Worm (Caenorhabditis elegans) whole organism, L1 larva: ENCODE results near the gene ger-1.

ENCODE experiments used
- F16B12.6 ChIP-seq: fragments of 150-350 bp; optimal IDR thresholded peaks from 2 replicates; lab custom pipeline; 2014; ENCODE audit warnings: missing biosample characterization, missing genetic modification characterization
- Y116A8C.19 ChIP-seq: sonication (generic microtip); optimal IDR thresholded peaks from 2 replicates; lab custom pipeline; 2016; ENCODE audit warnings: missing compliant biosample characterization, missing genetic modification characterization, borderline replicate concordance
- aly-2 ChIP-seq: fragments of 150-350 bp; optimal IDR thresholded peaks from 2 replicates; lab custom pipeline; 2014; ENCODE audit warnings: missing biosample characterization, missing genetic modification characterization
- ceh-63 ChIP-seq: fragments of 200-800 bp; sonication (Bioruptor generic); optimal IDR thresholded peaks from 2 replicates; lab custom pipeline; 2018; ENCODE audit warnings: mild to moderate bottlenecking, missing genetic modification characterization, missing compliant biosample characterization
- ceh-8 ChIP-seq: fragments of 200-800 bp; sonication (Bioruptor generic); optimal IDR thresholded peaks from 2 replicates; lab custom pipeline; 2018; ENCODE audit warnings: mild to moderate bottlenecking, missing genetic modification characterization, moderate library complexity, missing compliant biosample characterization
- ceh-82 ChIP-seq, 3 experiments: fragments of 150-350 bp in 1 of 3; sonication (generic microtip) in 2 of 3; optimal IDR thresholded peaks; 2 replicates each; lab custom pipeline; 2014 to 2017; ENCODE audit warnings: missing biosample characterization in 3 of 3, missing genetic modification characterization in 3 of 3
- ceh-90 ChIP-seq: sonication (generic microtip); optimal IDR thresholded peaks from 2 replicates; lab custom pipeline; 2016; ENCODE audit warnings: missing genetic modification characterization, missing compliant biosample characterization
- efl-1 ChIP-seq, 4 experiments: fragments of 150-350 bp; optimal IDR thresholded peaks in 3 of 4; peaks in 1 of 4; 1 replicate in 1 of 4; 2 replicates in 3 of 4; lab custom pipeline; 2014; ENCODE audit warnings: missing biosample characterization in 2 of 4, missing genetic modification characterization in 2 of 4, missing genetic modification reagents in 2 of 4
- efl-3 ChIP-seq: fragments of 200-800 bp; sonication (Bioruptor generic); optimal IDR thresholded peaks from 2 replicates; lab custom pipeline; 2018; ENCODE audit warnings: mild to moderate bottlenecking, missing genetic modification characterization, missing compliant biosample characterization
- egl-13 ChIP-seq: sonication (generic microtip); optimal IDR thresholded peaks from 2 replicates; lab custom pipeline; 2016; ENCODE audit warnings: missing genotype, missing genetic modification reagents, missing genetic modification characterization, missing compliant biosample characterization
- egl-27 ChIP-seq, 2 experiments: fragments of 150-350 bp in 1 of 2; sonication (generic microtip); optimal IDR thresholded peaks; 3 replicates each; lab custom pipeline; 2017 to 2018; ENCODE audit warnings: missing biosample characterization in 2 of 2, missing genetic modification characterization in 2 of 2, missing genetic modification reagents in 2 of 2
- elt-3 ChIP-seq, 6 experiments: fragments of 150-350 bp in 1 of 6; sonication (generic microtip); optimal IDR thresholded peaks; 2 replicates each; lab custom pipeline; 2017 to 2018; ENCODE audit warnings: missing biosample characterization in 6 of 6, missing genetic modification characterization in 6 of 6, inconsistent platforms in 1 of 6
- ets-5 ChIP-seq: fragments of 200-800 bp; sonication (Bioruptor generic); IDR thresholded peaks from 2 replicates; pipeline ENCODE4 v1.3.6; 2022; ENCODE audit warnings: missing genetic modification characterization, missing compliant biosample characterization
- fkh-8 ChIP-seq: sonication (generic microtip); optimal IDR thresholded peaks from 2 replicates; lab custom pipeline; 2016; ENCODE audit warnings: mild to moderate bottlenecking, missing genetic modification characterization, missing compliant biosample characterization
- fos-1 ChIP-seq: fragments of 150-350 bp; optimal IDR thresholded peaks from 2 replicates; lab custom pipeline; 2014; ENCODE audit warnings: missing biosample characterization, missing genetic modification characterization
- hlh-17 ChIP-seq: fragments of 200-800 bp; sonication (Bioruptor generic); optimal IDR thresholded peaks from 2 replicates; lab custom pipeline; 2018; ENCODE audit warnings: missing genetic modification characterization, mild to moderate bottlenecking, missing compliant biosample characterization, moderate library complexity, borderline replicate concordance
- irx-1 ChIP-seq: sonication (generic microtip); optimal IDR thresholded peaks from 2 replicates; lab custom pipeline; 2016; ENCODE audit warnings: missing genetic modification characterization, missing compliant biosample characterization
- lin-13 ChIP-seq: fragments of 150-350 bp; optimal IDR thresholded peaks from 2 replicates; lab custom pipeline; 2014; ENCODE audit warnings: missing biosample characterization, missing genetic modification reagents, missing genetic modification characterization
- lin-14 ChIP-seq: fragments of 200-800 bp; sonication (Bioruptor generic); optimal IDR thresholded peaks from 2 replicates; lab custom pipeline; 2018; ENCODE audit warnings: mild to moderate bottlenecking, missing genetic modification characterization, moderate library complexity, missing compliant biosample characterization
- lin-15B ChIP-seq: fragments of 150-350 bp; sonication (generic microtip); optimal IDR thresholded peaks from 3 replicates; lab custom pipeline; 2014; ENCODE audit warnings: missing biosample characterization, missing genetic modification characterization
- lir-3 ChIP-seq: sonication (generic microtip); optimal IDR thresholded peaks from 2 replicates; lab custom pipeline; 2016; ENCODE audit warnings: mild to moderate bottlenecking, missing genetic modification characterization, moderate library complexity, missing compliant biosample characterization; ENCODE audit not compliant: poor library complexity
- lsy-2 ChIP-seq, 2 experiments: fragments of 150-350 bp; optimal IDR thresholded peaks; 2 replicates each; lab custom pipeline; 2014; ENCODE audit warnings: missing biosample characterization in 2 of 2, missing genetic modification characterization in 2 of 2
- mab-9 ChIP-seq: fragments of 200-800 bp; sonication (Bioruptor generic); IDR thresholded peaks from 2 replicates; pipeline ENCODE4 v1.3.6; 2022; ENCODE audit warnings: missing genetic modification reagents, missing genetic modification characterization, missing compliant biosample characterization
- mef-2 ChIP-seq: fragments of 150-350 bp; optimal IDR thresholded peaks from 2 replicates; lab custom pipeline; 2014; ENCODE audit warnings: missing biosample characterization, missing genetic modification characterization
- nhr-11 ChIP-seq: fragments of 150-350 bp; optimal IDR thresholded peaks from 2 replicates; lab custom pipeline; 2014; ENCODE audit warnings: missing biosample characterization, missing genetic modification characterization
- nhr-20 ChIP-seq: sonication (generic microtip); optimal IDR thresholded peaks from 2 replicates; lab custom pipeline; 2016; ENCODE audit warnings: mild to moderate bottlenecking, missing genetic modification characterization, missing compliant biosample characterization
- nhr-237 ChIP-seq: fragments of 150-350 bp; optimal IDR thresholded peaks from 2 replicates; lab custom pipeline; 2014; ENCODE audit warnings: missing biosample characterization, missing genetic modification characterization
- nhr-47 ChIP-seq: sonication (generic microtip); optimal IDR thresholded peaks from 2 replicates; lab custom pipeline; 2016; ENCODE audit warnings: mild to moderate bottlenecking, missing genetic modification characterization, moderate library complexity, missing compliant biosample characterization
- nhr-71 ChIP-seq: sonication (generic microtip); optimal IDR thresholded peaks from 2 replicates; lab custom pipeline; 2016; ENCODE audit warnings: mild to moderate bottlenecking, missing genetic modification characterization, moderate library complexity, missing compliant biosample characterization
- nhr-85 ChIP-seq: sonication (generic microtip); peaks from one replicate; lab custom pipeline; 2016; ENCODE audit warnings: missing genetic modification characterization, inconsistent platforms, missing compliant biosample characterization
- nhr-90 ChIP-seq: sonication (generic microtip); optimal IDR thresholded peaks from 2 replicates; lab custom pipeline; 2016; ENCODE audit warnings: mild to moderate bottlenecking, missing genetic modification characterization, missing compliant biosample characterization; ENCODE audit not compliant: poor library complexity
- rnt-1 ChIP-seq: sonication (generic microtip); optimal IDR thresholded peaks from 2 replicates; lab custom pipeline; 2016; ENCODE audit warnings: mild to moderate bottlenecking, missing genetic modification characterization, moderate library complexity, missing compliant biosample characterization
- skn-1 ChIP-seq: fragments of 150-350 bp; optimal IDR thresholded peaks from 2 replicates; lab custom pipeline; 2014; ENCODE audit warnings: missing biosample characterization, missing genetic modification characterization
- snu-23 ChIP-seq: sonication (generic microtip); optimal IDR thresholded peaks from 2 replicates; lab custom pipeline; 2016; ENCODE audit warnings: missing genetic modification characterization, missing compliant biosample characterization
- swsn-7 ChIP-seq: sonication (generic microtip); optimal IDR thresholded peaks from 2 replicates; lab custom pipeline; 2016; ENCODE audit warnings: missing genetic modification characterization, missing compliant biosample characterization
- tbx-2 ChIP-seq: sonication (generic microtip); optimal IDR thresholded peaks from 2 replicates; lab custom pipeline; 2016; ENCODE audit warnings: missing genetic modification characterization, missing compliant biosample characterization
- unc-130 ChIP-seq: fragments of 150-350 bp; optimal IDR thresholded peaks from 2 replicates; lab custom pipeline; 2017; ENCODE audit warnings: missing biosample characterization, missing genetic modification characterization, inconsistent platforms
- unc-30 ChIP-seq: sonication (generic microtip); optimal IDR thresholded peaks from 2 replicates; lab custom pipeline; 2017; ENCODE audit warnings: missing biosample characterization, missing genetic modification characterization
- unc-62 ChIP-seq: fragments of 150-350 bp; optimal IDR thresholded peaks from 2 replicates; lab custom pipeline; 2014; ENCODE audit warnings: missing biosample characterization, missing genetic modification reagents, missing genetic modification characterization
- unc-98 ChIP-seq: fragments of 200-800 bp; sonication (Bioruptor generic); IDR thresholded peaks from 2 replicates; pipeline ENCODE4 v1.3.6; 2022; ENCODE audit warnings: missing genetic modification characterization, missing compliant biosample characterization
- vab-15 ChIP-seq: sonication (generic microtip); optimal IDR thresholded peaks from 2 replicates; lab custom pipeline; 2017; ENCODE audit warnings: missing genotype, mild to moderate bottlenecking, missing genetic modification characterization, missing compliant biosample characterization
- ztf-11 ChIP-seq, 2 experiments: sonication (generic microtip); optimal IDR thresholded peaks; 2 replicates each; lab custom pipeline; 2016 to 2017; ENCODE audit warnings: missing genetic modification characterization in 2 of 2, missing biosample characterization in 1 of 2, missing compliant biosample characterization in 1 of 2

The ger-1 gene

ce11 chrIII:7068520-7069113, 1.3 kb upstream of the ger-1 start, which contains the start of the genes ubc-18 and R01H2.8 (continued):
- peak; percentile 32 for TF ChIP-seq swsn-7 (tag; lab: Kevin White, UChicago)
- peak; percentile 90 to 94 for TF ChIP-seq efl-1 (optimal IDR thresholded peaks at IDR 0.05; lab: Kevin White, UChicago)
- peak; percentile 93 to 99 for TF ChIP-seq efl-1 (GFP tag; optimal IDR thresholded peaks at IDR 0.05 in 1 of 2; lab: Kevin White, UChicago)
- peak; percentile 47 for TF ChIP-seq rnt-1 (tag; lab: Kevin White, UChicago)
- peak; percentile 34 for TF ChIP-seq fkh-8 (tag; lab: Kevin White, UChicago)
- TF ChIP-seq ceh-8 (GFP tag; lab: Kevin White, UChicago): no peak
- TF ChIP-seq F16B12.6 (tag; lab: Kevin White, UChicago): peak; percentile 88
- no peak for TF ChIP-seq efl-3
- peak; percentile 51 to 79 for TF ChIP-seq lsy-2 (tag; optimal IDR thresholded peaks at IDR 0.05; lab: Kevin White, UChicago)
- TF ChIP-seq skn-1 (tag; lab: Kevin White, UChicago): peak; percentile 75
- no peak for TF ChIP-seq mab-9 (GFP tag; lab: Robert Waterston, UW)
- no peak for TF ChIP-seq irx-1 (tag; lab: Kevin White, UChicago)
- no peak for TF ChIP-seq unc-98 (GFP tag; lab: Robert Waterston, UW)
- TF ChIP-seq vab-15 (tag; lab: Kevin White, UChicago): no peak
- peak; percentile 2 for TF ChIP-seq aly-2 (tag; lab: Kevin White, UChicago)
- peak; percentile 68 for TF ChIP-seq snu-23 (GFP tag; lab: Kevin White, UChicago)
- no peak for TF ChIP-seq ceh-90 (tag; lab: Kevin White, UChicago)
- TF ChIP-seq tbx-2: no peak
- no peak for TF ChIP-seq mef-2 (tag; lab: Kevin White, UChicago)
- TF ChIP-seq hlh-17 (GFP tag; lab: Kevin White, UChicago): no peak
- TF ChIP-seq lin-15B: no peak
- TF ChIP-seq nhr-47 (tag; lab: Kevin White, UChicago): peak; percentile 57
- TF ChIP-seq lir-3 (tag; lab: Kevin White, UChicago): peak; percentile 11
- TF ChIP-seq unc-30 (tag; lab: Kevin White, UChicago): no peak
- no peak for TF ChIP-seq fos-1 (tag; lab: Kevin White, UChicago)
- peak; percentile 61 for TF ChIP-seq nhr-71 (tag; lab: Kevin White, UChicago)
- TF ChIP-seq egl-13 (tag; lab: Kevin White, UChicago): no peak
- no peak for TF ChIP-seq unc-62
- TF ChIP-seq Y116A8C.19: no peak
- peak; percentile 41 for TF ChIP-seq nhr-20 (tag; lab: Kevin White, UChicago)
- TF ChIP-seq ceh-63 (GFP tag; lab: Kevin White, UChicago): no peak
- TF ChIP-seq elt-3 (tag; optimal IDR thresholded peaks at IDR 0.05; lab: Kevin White, UChicago): peak in 1 of 6 experiments; percentile 33
- TF ChIP-seq ceh-82 (tag; optimal IDR thresholded peaks at IDR 0.05; lab: Kevin White, UChicago): peak in 1 of 3 experiments; percentile 51
- no peak for TF ChIP-seq lin-13 (GFP tag; lab: Kevin White, UChicago)
- no peak for TF ChIP-seq ztf-11 (tag; optimal IDR thresholded peaks at IDR 0.05; lab: Kevin White, UChicago)
- TF ChIP-seq nhr-85: peak; percentile 57
- no peak for TF ChIP-seq nhr-11 (tag; lab: Kevin White, UChicago)
- no peak for TF ChIP-seq egl-27 (tag; optimal IDR thresholded peaks at IDR 0.05; lab: Kevin White, UChicago)
- no peak for TF ChIP-seq ets-5
- TF ChIP-seq nhr-90 (tag; lab: Kevin White, UChicago): no peak

DNA sequence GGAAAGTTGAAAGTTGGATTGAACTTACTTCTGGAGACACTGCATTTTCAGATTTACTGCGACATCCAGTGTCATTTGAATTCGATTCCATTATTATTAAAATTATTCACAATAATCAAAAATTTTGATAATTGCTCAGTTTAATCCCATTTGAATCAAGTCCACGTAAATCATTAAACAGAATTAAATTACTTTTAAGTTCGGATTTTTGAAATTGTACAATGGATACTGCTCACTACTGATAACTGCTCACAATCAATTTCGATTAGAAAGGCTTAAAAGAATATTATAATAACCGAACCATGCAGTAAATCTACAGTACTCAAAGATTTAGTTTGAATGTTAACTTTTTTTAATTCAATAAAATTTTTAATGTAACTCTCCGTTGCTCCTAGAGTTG, 3.1 kb downstream of the ger-1 start, which contains the start of gene R01H2.4:
TSS of gene R01H2.4 (minus strand) at position 101 of the 400 bp plus-strand sequence.
- TF ChIP-seq tbx-2: no peak
- TF ChIP-seq efl-3: no peak
- TF ChIP-seq unc-130 (tag; lab: Kevin White, UChicago): no peak
- TF ChIP-seq egl-13 (tag; lab: Kevin White, UChicago): no peak
- TF ChIP-seq nhr-237: no peak
- no peak for TF ChIP-seq lin-14
